Worm (Caenorhabditis elegans): ENCODE results near the gene efa-6.

- TF ChIP-seq nhr-76 (tag; optimal IDR thresholded peaks at IDR 0.05) = no peak
- TF ChIP-seq snpc-4 (tag; optimal IDR thresholded peaks at IDR 0.05) = no peak
- TF ChIP-seq hlh-1 (tag; optimal IDR thresholded peaks at IDR 0.05) = no peak
- TF ChIP-seq blmp-1 (tag; optimal IDR thresholded peaks at IDR 0.05) = no peak
- no peak for TF ChIP-seq lin-13 (tag; optimal IDR thresholded peaks at IDR 0.05)
- no peak for TF ChIP-seq mab-5 (tag; optimal IDR thresholded peaks at IDR 0.05)
- no peak for TF ChIP-seq nhr-28 (tag; optimal IDR thresholded peaks at IDR 0.05)
- no peak for TF ChIP-seq unc-62 (GFP tag; optimal IDR thresholded peaks at IDR 0.05)
- TF ChIP-seq nhr-237 (tag; optimal IDR thresholded peaks at IDR 0.05) = no peak
Observed at ce11 chrIV:12618877-12619276, 4.4 kb upstream of the efa-6 start.

All from whole organism, mixed stage, embryonic.